Fruit fly (Drosophila melanogaster) whole organism, prepupa: ENCODE data around the gene Ser7.
A peak's percentile ranks its signal among the peaks of the same experiment; 100 is the strongest.

Source experiments
- Blimp-1 ChIP-seq: fragments of 200-800 bp; sonication (Bioruptor generic); optimal IDR thresholded peaks from 3 replicates; lab custom pipeline; 2017; ENCODE audit warnings: missing biosample characterization, missing genetic modification characterization, mild to moderate bottlenecking, moderate library complexity, missing genetic modification reagents
- CG10631 ChIP-seq: fragments of 200-800 bp; sonication (Bioruptor generic); optimal IDR thresholded peaks from 2 replicates; lab custom pipeline; 2016; ENCODE audit warnings: missing biosample characterization, missing genetic modification characterization
- CG10669 ChIP-seq: fragments of 200-800 bp; sonication (Bioruptor generic); optimal IDR thresholded peaks from 3 replicates; lab custom pipeline; 2018; ENCODE audit warnings: missing biosample characterization, mild to moderate bottlenecking, missing genetic modification characterization, moderate library complexity
- CG11294 ChIP-seq: fragments of 200-800 bp; sonication (Bioruptor generic); IDR thresholded peaks from 2 replicates; pipeline ENCODE4 v1.3.6; 2022; ENCODE audit warnings: missing biosample characterization, missing genetic modification characterization
- CG15336 ChIP-seq: fragments of 200-800 bp; sonication (Bioruptor generic); IDR thresholded peaks from 2 replicates; pipeline ENCODE4 v1.3.6; 2022; ENCODE audit warnings: missing biosample characterization, missing genetic modification characterization
- CG1621 ChIP-seq: fragments of 200-800 bp; sonication (Bioruptor generic); optimal IDR thresholded peaks from 3 replicates; lab custom pipeline; 2018; ENCODE audit warnings: missing biosample characterization, mild to moderate bottlenecking, missing genetic modification characterization
- CG16779 ChIP-seq: fragments of 200-800 bp; sonication (Bioruptor generic); optimal IDR thresholded peaks from 3 replicates; lab custom pipeline; 2017; ENCODE audit warnings: missing biosample characterization, mild to moderate bottlenecking, missing genetic modification characterization
- CG3032 ChIP-seq: fragments of 200-800 bp; optimal IDR thresholded peaks from 2 replicates; lab custom pipeline; 2019; ENCODE audit warnings: missing biosample characterization, mild to moderate bottlenecking, missing genetic modification characterization, moderate library complexity
- CG32006 ChIP-seq: fragments of 200-800 bp; sonication (Bioruptor generic); optimal IDR thresholded peaks from 3 replicates; lab custom pipeline; 2017; ENCODE audit warnings: missing biosample characterization, mild to moderate bottlenecking, missing genetic modification characterization
- CG3919 ChIP-seq: fragments of 200-800 bp; sonication (Bioruptor generic); optimal IDR thresholded peaks from 3 replicates; lab custom pipeline; 2016; ENCODE audit warnings: missing biosample characterization, missing genetic modification characterization
- CG4318 ChIP-seq: fragments of 200-800 bp; sonication (Bioruptor generic); optimal IDR thresholded peaks from 3 replicates; lab custom pipeline; 2017; ENCODE audit warnings: missing biosample characterization, mild to moderate bottlenecking, missing genetic modification characterization
- CG6163 ChIP-seq: fragments of 200-800 bp; sonication (Bioruptor generic); IDR thresholded peaks from 3 replicates; pipeline ENCODE4 v1.3.6; 2022; ENCODE audit warnings: missing biosample characterization, missing genetic modification characterization
- CG6276 ChIP-seq: fragments of 200-800 bp; sonication (Bioruptor generic); optimal IDR thresholded peaks from 2 replicates; lab custom pipeline; 2017; ENCODE audit warnings: missing biosample characterization, mild to moderate bottlenecking, missing genetic modification characterization
- CG6808 ChIP-seq: fragments of 200-800 bp; sonication (Bioruptor generic); optimal IDR thresholded peaks from 3 replicates; lab custom pipeline; 2017; ENCODE audit warnings: missing biosample characterization, missing genetic modification characterization, mild to moderate bottlenecking, moderate library complexity, missing genetic modification reagents
- CG6854 ChIP-seq: fragments of 200-800 bp; sonication (Bioruptor generic); optimal IDR thresholded peaks from 2 replicates; lab custom pipeline; 2017; ENCODE audit warnings: missing biosample characterization, mild to moderate bottlenecking, missing genetic modification characterization
- CG7368 ChIP-seq: fragments of 200-800 bp; sonication (Bioruptor generic); optimal IDR thresholded peaks from 3 replicates; lab custom pipeline; 2016; ENCODE audit warnings: missing biosample characterization, missing genetic modification characterization
- CG8319 ChIP-seq: fragments of 200-800 bp; sonication (Bioruptor generic); optimal IDR thresholded peaks from 3 replicates; lab custom pipeline; 2016; ENCODE audit warnings: missing biosample characterization, missing genetic modification characterization
- CG8632 ChIP-seq: fragments of 200-800 bp; sonication (Bioruptor generic); optimal IDR thresholded peaks from 3 replicates; lab custom pipeline; 2016; ENCODE audit warnings: missing biosample characterization, missing genetic modification characterization
- Eip78C ChIP-seq: fragments of 200-800 bp; sonication (Bioruptor generic); peaks from one replicate; lab custom pipeline; 2016; ENCODE audit warnings: missing biosample characterization, missing genetic modification characterization
- Ets21C ChIP-seq: fragments of 200-800 bp; sonication (Bioruptor generic); optimal IDR thresholded peaks from 3 replicates; lab custom pipeline; 2016; ENCODE audit warnings: missing biosample characterization, missing genetic modification characterization
- Gug ChIP-seq: fragments of 200-800 bp; sonication (Bioruptor generic); IDR thresholded peaks from 2 replicates; pipeline ENCODE4 v1.3.6; 2022; ENCODE audit warnings: missing biosample characterization, missing genetic modification characterization
- Hr38 ChIP-seq: sonication (Bioruptor generic); optimal IDR thresholded peaks from 2 replicates; lab custom pipeline; 2016; ENCODE audit warnings: missing biosample characterization, missing genetic modification characterization
- Hr39 ChIP-seq: fragments of 200-800 bp; sonication (Bioruptor generic); optimal IDR thresholded peaks from 2 replicates; lab custom pipeline; 2016; ENCODE audit warnings: missing biosample characterization, missing genetic modification characterization
- Hr4 ChIP-seq: fragments of 200-800 bp; sonication (Bioruptor generic); optimal IDR thresholded peaks from 3 replicates; lab custom pipeline; 2016; ENCODE audit warnings: missing biosample characterization, missing genetic modification characterization
- Lpt ChIP-seq: fragments of 200-800 bp; sonication (Bioruptor generic); optimal IDR thresholded peaks from 3 replicates; lab custom pipeline; 2016; ENCODE audit warnings: missing biosample characterization, missing genetic modification characterization
- Met ChIP-seq: fragments of 200-800 bp; sonication (Bioruptor generic); optimal IDR thresholded peaks from 3 replicates; lab custom pipeline; 2016; ENCODE audit warnings: missing biosample characterization, missing genetic modification characterization
- OdsH ChIP-seq: fragments of 200-800 bp; sonication (Bioruptor generic); optimal IDR thresholded peaks from 3 replicates; lab custom pipeline; 2016; ENCODE audit warnings: missing biosample characterization, missing genetic modification characterization
- Smox ChIP-seq: fragments of 200-800 bp; sonication (Bioruptor generic); optimal IDR thresholded peaks from 3 replicates; lab custom pipeline; 2016; ENCODE audit warnings: missing biosample characterization, missing genetic modification characterization
- Sox14 ChIP-seq: fragments of 200-800 bp; sonication (Bioruptor generic); optimal IDR thresholded peaks from 3 replicates; lab custom pipeline; 2016; ENCODE audit warnings: missing biosample characterization, missing genetic modification characterization
- Sox15 ChIP-seq: fragments of 200-800 bp; sonication (Bioruptor generic); optimal IDR thresholded peaks from 3 replicates; lab custom pipeline; 2016; ENCODE audit warnings: missing biosample characterization, missing genetic modification characterization
- achi ChIP-seq: fragments of 200-800 bp; sonication (Bioruptor generic); optimal IDR thresholded peaks from 3 replicates; lab custom pipeline; 2016; ENCODE audit warnings: missing biosample characterization, missing genetic modification characterization
- acj6 ChIP-seq: fragments of 200-800 bp; sonication (Bioruptor generic); optimal IDR thresholded peaks from 3 replicates; lab custom pipeline; 2016; ENCODE audit warnings: missing biosample characterization, missing genetic modification characterization
- dsx ChIP-seq: fragments of 200-800 bp; optimal IDR thresholded peaks from 3 replicates; lab custom pipeline; 2019; ENCODE audit warnings: missing biosample characterization, mild to moderate bottlenecking, missing genetic modification characterization, moderate library complexity; ENCODE audit not compliant: poor library complexity, severe bottlenecking
- esn ChIP-seq: fragments of 200-800 bp; sonication (Bioruptor generic); optimal IDR thresholded peaks from 2 replicates; lab custom pipeline; 2016; ENCODE audit warnings: missing biosample characterization, mild to moderate bottlenecking, missing genetic modification characterization, moderate library complexity
- fd59A ChIP-seq: fragments of 200-800 bp; sonication (Bioruptor generic); optimal IDR thresholded peaks from 2 replicates; lab custom pipeline; 2017; ENCODE audit warnings: missing biosample characterization, mild to moderate bottlenecking, missing genetic modification characterization, missing genetic modification reagents
- fkh ChIP-seq: fragments of 200-800 bp; sonication (Bioruptor generic); optimal IDR thresholded peaks from 3 replicates; lab custom pipeline; 2017; ENCODE audit warnings: missing biosample characterization, mild to moderate bottlenecking, missing genetic modification characterization, moderate library complexity
- lz ChIP-seq: fragments of 200-800 bp; sonication (Bioruptor generic); optimal IDR thresholded peaks from 3 replicates; lab custom pipeline; 2016; ENCODE audit warnings: missing biosample characterization, missing genetic modification characterization
- net ChIP-seq: fragments of 200-800 bp; sonication (Bioruptor generic); optimal IDR thresholded peaks from 3 replicates; lab custom pipeline; 2016; ENCODE audit warnings: missing biosample characterization, missing genetic modification characterization
- pdm3 ChIP-seq: fragments of 200-800 bp; sonication (Bioruptor generic); optimal IDR thresholded peaks from 3 replicates; lab custom pipeline; 2016; ENCODE audit warnings: missing biosample characterization, missing genetic modification characterization
- salr ChIP-seq, 2 experiments: fragments of 200-800 bp; sonication (Bioruptor generic); optimal IDR thresholded peaks; 3 replicates each; lab custom pipeline; 2016 to 2018; ENCODE audit warnings: missing biosample characterization in 2 of 2, missing genetic modification characterization in 2 of 2, mild to moderate bottlenecking in 1 of 2
- spab ChIP-seq: fragments of 200-800 bp; sonication (Bioruptor generic); optimal IDR thresholded peaks from 2 replicates; lab custom pipeline; 2017; ENCODE audit warnings: missing biosample characterization, mild to moderate bottlenecking, missing genetic modification characterization, missing genetic modification reagents
- ss ChIP-seq, 2 experiments: fragments of 200-800 bp; sonication (Bioruptor generic); optimal IDR thresholded peaks; 2 replicates in 1 of 2; 3 replicates in 1 of 2; lab custom pipeline; 2017 to 2018; ENCODE audit warnings: mild to moderate bottlenecking in 2 of 2, missing biosample characterization in 2 of 2, missing genetic modification characterization in 2 of 2, moderate library complexity in 1 of 2
- vri ChIP-seq: fragments of 200-800 bp; sonication (Bioruptor generic); optimal IDR thresholded peaks from 3 replicates; lab custom pipeline; 2016; ENCODE audit warnings: missing biosample characterization, mild to moderate bottlenecking, missing genetic modification characterization

The Ser7 gene

dm6 chrX:9892834-9893233, 27.8 kb downstream of the Ser7 start (continued):
- TF ChIP-seq Sox15 (GFP tag; lab: Kevin White, UChicago), result peak; percentile 39
- TF ChIP-seq Hr4 (GFP tag; lab: Kevin White, UChicago), result peak; percentile 42
- TF ChIP-seq Smox (GFP tag; lab: Kevin White, UChicago), result peak; percentile 69
- no peak for TF ChIP-seq CG11294 (GFP tag; lab: Robert Waterston, UW)
- TF ChIP-seq Ets21C (GFP tag; lab: Kevin White, UChicago), result peak; percentile 65
- no peak for TF ChIP-seq ss (GFP tag; optimal IDR thresholded peaks at IDR 0.05; lab: Kevin White, UChicago)
- TF ChIP-seq vri (GFP tag; lab: Kevin White, UChicago), result peak; percentile 54
- TF ChIP-seq esn (GFP tag; lab: Kevin White, UChicago), result peak; percentile 71
- no peak for TF ChIP-seq fkh (GFP tag; lab: Kevin White, UChicago)
- TF ChIP-seq Blimp-1, result peak; percentile 10
- no peak for TF ChIP-seq CG10669 (GFP tag; lab: Kevin White, UChicago)
- TF ChIP-seq acj6 (GFP tag; lab: Kevin White, UChicago), result peak; percentile 51
- TF ChIP-seq CG16779 (tag; lab: Kevin White, UChicago), result no peak
- TF ChIP-seq net, result peak; percentile 6
- peak; percentile 59 for TF ChIP-seq pdm3 (GFP tag; lab: Kevin White, UChicago)
- no peak for TF ChIP-seq salr (GFP tag; optimal IDR thresholded peaks at IDR 0.05; lab: Kevin White, UChicago)
- peak; percentile 58 for TF ChIP-seq CG3919 (GFP tag; lab: Kevin White, UChicago)
- TF ChIP-seq CG7368, result peak; percentile 32

- TF ChIP-seq CG16779 (tag; lab: Kevin White, UChicago) (no peak), salr (GFP tag; optimal IDR thresholded peaks at IDR 0.05; lab: Kevin White, UChicago) (no peak), CG6276 (no peak), CG6854 (GFP tag; lab: Kevin White, UChicago) (no peak), CG4318 (GFP tag; lab: Kevin White, UChicago) (no peak), CG1621 (tag; lab: Kevin White, UChicago) (no peak), Hr38 (GFP tag; lab: Kevin White, UChicago) (no peak), ss (GFP tag; optimal IDR thresholded peaks at IDR 0.05; lab: Kevin White, UChicago) (no peak), CG15336 (no peak), CG8632 (GFP tag; lab: Kevin White, UChicago) (no peak), acj6 (GFP tag; lab: Kevin White, UChicago) (no peak), achi (GFP tag; lab: Kevin White, UChicago) (no peak)
- TF ChIP-seq, all 60 proteins: peak for 0
Measured at dm6 chrX:9897599-9897998, 32.6 kb downstream of the Ser7 start.

- TF ChIP-seq pdm3 (GFP tag; lab: Kevin White, UChicago) (no peak), Hr4 (GFP tag; lab: Kevin White, UChicago) (peak; percentile 50), Hr39 (no peak), CG3032 (tag; lab: Kevin White, UChicago) (peak; percentile 56), CG16779 (tag; lab: Kevin White, UChicago) (peak; percentile 48), OdsH (GFP tag; lab: Kevin White, UChicago) (peak; percentile 36), CG11294 (GFP tag; lab: Robert Waterston, UW) (no peak; the same call in 1 of the 2 replicates), CG6276 (peak; percentile 82), salr (GFP tag; optimal IDR thresholded peaks at IDR 0.05; lab: Kevin White, UChicago) (peak in 1 of 2 experiments; percentile 50), CG6808 (GFP tag; lab: Kevin White, UChicago) (peak; percentile 50), CG8319 (GFP tag; lab: Kevin White, UChicago) (no peak), esn (GFP tag; lab: Kevin White, UChicago) (no peak), Eip78C (GFP tag; lab: Kevin White, UChicago) (peak; percentile 87), CG15336 (no peak; the same call in none of the 2 replicates), CG10669 (GFP tag; lab: Kevin White, UChicago) (peak; percentile 5), Smox (GFP tag; lab: Kevin White, UChicago) (no peak), Gug (GFP tag; lab: Robert Waterston, UW) (no peak), Sox14 (no peak), CG3919 (GFP tag; lab: Kevin White, UChicago) (peak; percentile 47), Lpt (GFP tag; lab: Kevin White, UChicago) (peak; percentile 20), fd59A (GFP tag; lab: Kevin White, UChicago) (no peak), CG10631 (GFP tag; lab: Kevin White, UChicago) (peak; percentile 64), CG1621 (tag; lab: Kevin White, UChicago) (no peak), spab (GFP tag; lab: Kevin White, UChicago) (peak; percentile 18), Blimp-1 (no peak), CG7368 (no peak), lz (GFP tag; lab: Kevin White, UChicago) (no peak), acj6 (GFP tag; lab: Kevin White, UChicago) (peak; percentile 38), dsx (GFP tag; lab: Kevin White, UChicago) (peak; percentile 42), CG6163 (GFP tag; lab: Robert Waterston, UW) (0 out of 3 replicates have a peak, but pooled peaks have one; percentile 27), CG32006 (GFP tag; lab: Kevin White, UChicago) (peak; percentile 86), Met (no peak)
Measured at dm6 chrX:9899535-9900179, 34.6 kb downstream of the Ser7 start, which contains the start of gene CG15249. Gene CG15249 (minus strand): TSS chrX:9899585.
